Fruit fly (Drosophila melanogaster) whole organism, embryonic: Measurements from ENCODE around the gene CG32196.
"Not testable (repeated sequence)": the region's sequence is repeated elsewhere in the genome, so short reads cannot be mapped to it uniquely, and the experiment has no call there.

Source experiments
- Abd-B ChIP-seq: fragments of 200-800 bp; sonication (Bioruptor generic); optimal IDR thresholded peaks from 2 replicates; lab custom pipeline; 2018; ENCODE audit warnings: missing biosample characterization, mild to moderate bottlenecking, missing genetic modification characterization, moderate library complexity
- Bgb ChIP-seq: fragments of 200-800 bp; sonication (Bioruptor generic); IDR thresholded peaks from 2 replicates; pipeline ENCODE4 v1.3.6; 2022; ENCODE audit warnings: missing biosample characterization, missing genetic modification characterization; ENCODE audit not compliant: partially characterized antibody
- CG11504 ChIP-seq: fragments of 200-800 bp; sonication (Bioruptor generic); optimal IDR thresholded peaks from 3 replicates; lab custom pipeline; 2019; ENCODE audit warnings: missing biosample characterization, mild to moderate bottlenecking, missing genetic modification characterization, moderate library complexity
- CG11560 ChIP-seq: fragments of 200-800 bp; sonication (Bioruptor generic); IDR thresholded peaks from 3 replicates; pipeline ENCODE4 v1.3.6; 2022; ENCODE audit warnings: missing biosample characterization, missing genetic modification characterization
- CG12942 ChIP-seq: fragments of 200-800 bp; sonication (Bioruptor generic); optimal IDR thresholded peaks from 3 replicates; lab custom pipeline; 2016; ENCODE audit warnings: missing biosample characterization, missing genetic modification characterization
- CG13894 ChIP-seq: fragments of 200-800 bp; sonication (Bioruptor generic); optimal IDR thresholded peaks from 3 replicates; lab custom pipeline; 2018; ENCODE audit warnings: missing biosample characterization, mild to moderate bottlenecking, missing genetic modification characterization, moderate library complexity
- CG14860 ChIP-seq: fragments of 200-800 bp; sonication (Bioruptor generic); IDR thresholded peaks from 3 replicates; pipeline ENCODE4 v1.3.6; 2022; ENCODE audit warnings: missing biosample characterization, missing genetic modification characterization; ENCODE audit not compliant: partially characterized antibody
- CG15514 ChIP-seq: fragments of 200-800 bp; sonication (Bioruptor generic); optimal IDR thresholded peaks from 3 replicates; lab custom pipeline; 2017; ENCODE audit warnings: missing biosample characterization, missing genetic modification characterization, mild to moderate bottlenecking, moderate library complexity, missing genetic modification reagents
- CG17568 ChIP-seq: fragments of 200-800 bp; sonication (Bioruptor generic); optimal IDR thresholded peaks from 2 replicates; lab custom pipeline; 2018; ENCODE audit warnings: missing biosample characterization, mild to moderate bottlenecking, missing genetic modification characterization, moderate library complexity
- CG2199 ChIP-seq: fragments of 200-800 bp; sonication (Bioruptor generic); IDR thresholded peaks from 3 replicates; pipeline ENCODE4 v1.3.6; 2022; ENCODE audit warnings: missing biosample characterization, missing genetic modification characterization
- CG30403 ChIP-seq: fragments of 200-800 bp; sonication (Bioruptor generic); optimal IDR thresholded peaks from 3 replicates; lab custom pipeline; 2016; ENCODE audit warnings: missing biosample characterization, missing genetic modification characterization
- CG3407 ChIP-seq: fragments of 200-800 bp; sonication (Bioruptor generic); optimal IDR thresholded peaks from 2 replicates; lab custom pipeline; 2018; ENCODE audit warnings: missing biosample characterization, mild to moderate bottlenecking, missing genetic modification characterization
- CG42726 ChIP-seq: fragments of 200-800 bp; sonication (Bioruptor generic); IDR thresholded peaks from 2 replicates; pipeline ENCODE4 v1.3.6; 2022; ENCODE audit warnings: missing biosample characterization, missing genetic modification characterization; ENCODE audit not compliant: partially characterized antibody
- CG4282 ChIP-seq: fragments of 200-800 bp; sonication (Bioruptor generic); optimal IDR thresholded peaks from 2 replicates; lab custom pipeline; 2016; ENCODE audit warnings: missing biosample characterization, missing genetic modification characterization
- CG5180 ChIP-seq: fragments of 200-800 bp; sonication (Bioruptor generic); optimal IDR thresholded peaks from 3 replicates; lab custom pipeline; 2017; ENCODE audit warnings: missing biosample characterization, missing genetic modification characterization, mild to moderate bottlenecking, moderate library complexity, missing genetic modification reagents
- CG6175 ChIP-seq: fragments of 200-800 bp; sonication (Bioruptor generic); IDR thresholded peaks from 3 replicates; pipeline ENCODE4 v1.3.6; 2022; ENCODE audit warnings: missing biosample characterization, missing genetic modification characterization
- CG6654 ChIP-seq: fragments of 200-800 bp; sonication (Bioruptor generic); optimal IDR thresholded peaks from 2 replicates; lab custom pipeline; 2017; ENCODE audit warnings: missing biosample characterization, mild to moderate bottlenecking, missing genetic modification characterization
- CG6854 ChIP-seq: fragments of 200-800 bp; sonication (Bioruptor generic); optimal IDR thresholded peaks from 3 replicates; lab custom pipeline; 2017; ENCODE audit warnings: missing biosample characterization, mild to moderate bottlenecking, missing genetic modification characterization
- CoRest ChIP-seq: fragments of 200-800 bp; sonication (Bioruptor generic); optimal IDR thresholded peaks from 3 replicates; lab custom pipeline; 2018; ENCODE audit warnings: missing biosample characterization, mild to moderate bottlenecking, missing genetic modification characterization, moderate library complexity
- Deaf1 ChIP-seq: fragments of 200-800 bp; optimal IDR thresholded peaks from 3 replicates; lab custom pipeline; 2019; ENCODE audit warnings: missing biosample characterization, mild to moderate bottlenecking, missing genetic modification characterization, moderate library complexity
- Dfd ChIP-seq, 2 experiments: fragments of >200 bp; optimal IDR thresholded peaks; 2 replicates each; lab custom pipeline; 2017; ENCODE audit warnings: missing biosample characterization in 2 of 2, missing genetic modification characterization in 2 of 2
- Dp ChIP-seq: fragments of 200-800 bp; sonication (Bioruptor generic); optimal IDR thresholded peaks from 2 replicates; lab custom pipeline; 2018; ENCODE audit warnings: missing biosample characterization, mild to moderate bottlenecking, missing genetic modification characterization, moderate library complexity
- Ets65A ChIP-seq: fragments of 200-800 bp; sonication (Bioruptor generic); peaks from one replicate; lab custom pipeline; 2016; ENCODE audit warnings: missing biosample characterization, missing genetic modification characterization
- Neu2 ChIP-seq: fragments of 200-800 bp; sonication (Bioruptor generic); optimal IDR thresholded peaks from 3 replicates; lab custom pipeline; 2016; ENCODE audit warnings: missing biosample characterization, missing genetic modification characterization, borderline replicate concordance
- Opbp ChIP-seq: fragments of 200-800 bp; sonication (Bioruptor generic); IDR thresholded peaks from 3 replicates; pipeline ENCODE4 v1.3.6; 2022; ENCODE audit warnings: missing biosample characterization, missing genetic modification characterization; ENCODE audit not compliant: partially characterized antibody
- Pdp1 ChIP-seq, 2 experiments: fragments of 200-800 bp; sonication (Bioruptor generic); optimal IDR thresholded peaks; 3 replicates each; lab custom pipeline; 2016; ENCODE audit warnings: missing biosample characterization in 2 of 2, missing genetic modification characterization in 2 of 2, mild to moderate bottlenecking in 1 of 2, moderate library complexity in 1 of 2
- Scr ChIP-seq: fragments of 200-800 bp; sonication (Bioruptor generic); IDR thresholded peaks from 2 replicates; pipeline ENCODE4 v1.3.6; 2022; ENCODE audit warnings: missing biosample characterization, missing genetic modification characterization; ENCODE audit not compliant: partially characterized antibody
- Ssrp ChIP-seq: fragments of 200-800 bp; sonication (Bioruptor generic); optimal IDR thresholded peaks from 2 replicates; lab custom pipeline; 2018; ENCODE audit warnings: missing biosample characterization, mild to moderate bottlenecking, missing genetic modification characterization, moderate library complexity
- abd-A ChIP-seq: fragments of 200-800 bp; sonication (Bioruptor generic); optimal IDR thresholded peaks from 3 replicates; lab custom pipeline; 2019; ENCODE audit warnings: missing biosample characterization, mild to moderate bottlenecking, missing genetic modification characterization, moderate library complexity
- cad ChIP-seq: fragments of >200 bp; optimal IDR thresholded peaks from 2 replicates; lab custom pipeline; 2017; ENCODE audit warnings: missing biosample characterization, missing genetic modification characterization
- crp ChIP-seq, 2 experiments: fragments of 200-800 bp; sonication (Bioruptor generic); optimal IDR thresholded peaks; 2 replicates in 1 of 2; 3 replicates in 1 of 2; lab custom pipeline; 2017; ENCODE audit warnings: missing biosample characterization in 2 of 2, missing genetic modification characterization in 2 of 2, mild to moderate bottlenecking in 1 of 2, moderate library complexity in 1 of 2
- disco-r ChIP-seq: fragments of 200-800 bp; sonication (Bioruptor generic); optimal IDR thresholded peaks from 2 replicates; lab custom pipeline; 2016; ENCODE audit warnings: missing biosample characterization, missing genetic modification characterization
- ems ChIP-seq: fragments of 200-800 bp; sonication (Bioruptor generic); optimal IDR thresholded peaks from 3 replicates; lab custom pipeline; 2016; ENCODE audit warnings: missing biosample characterization, missing genetic modification characterization
- her ChIP-seq: fragments of 200-800 bp; sonication (Bioruptor generic); optimal IDR thresholded peaks from 2 replicates; lab custom pipeline; 2016; ENCODE audit warnings: missing biosample characterization, missing genetic modification characterization
- ken ChIP-seq: fragments of 200-800 bp; sonication (Bioruptor generic); IDR thresholded peaks from 3 replicates; pipeline ENCODE4 v1.3.6; 2022; ENCODE audit warnings: missing biosample characterization, missing genetic modification characterization
- pita ChIP-seq: fragments of 200-800 bp; sonication (Bioruptor generic); optimal IDR thresholded peaks from 2 replicates; lab custom pipeline; 2017; ENCODE audit warnings: missing biosample characterization, mild to moderate bottlenecking, missing genetic modification characterization
- seq ChIP-seq: fragments of 200-800 bp; sonication (Bioruptor generic); IDR thresholded peaks from 2 replicates; pipeline ENCODE4 v1.3.6; 2022; ENCODE audit warnings: missing biosample characterization, missing genetic modification characterization
- stwl ChIP-seq: fragments of 200-800 bp; sonication (Bioruptor generic); optimal IDR thresholded peaks from 3 replicates; lab custom pipeline; 2018; ENCODE audit warnings: missing biosample characterization, mild to moderate bottlenecking, missing genetic modification characterization, moderate library complexity
- z ChIP-seq: fragments of 200-800 bp; sonication (Bioruptor generic); IDR thresholded peaks from 3 replicates; pipeline ENCODE4 v1.3.6; 2022; ENCODE audit warnings: missing biosample characterization, missing genetic modification characterization

Gene CG32196

DNA sequence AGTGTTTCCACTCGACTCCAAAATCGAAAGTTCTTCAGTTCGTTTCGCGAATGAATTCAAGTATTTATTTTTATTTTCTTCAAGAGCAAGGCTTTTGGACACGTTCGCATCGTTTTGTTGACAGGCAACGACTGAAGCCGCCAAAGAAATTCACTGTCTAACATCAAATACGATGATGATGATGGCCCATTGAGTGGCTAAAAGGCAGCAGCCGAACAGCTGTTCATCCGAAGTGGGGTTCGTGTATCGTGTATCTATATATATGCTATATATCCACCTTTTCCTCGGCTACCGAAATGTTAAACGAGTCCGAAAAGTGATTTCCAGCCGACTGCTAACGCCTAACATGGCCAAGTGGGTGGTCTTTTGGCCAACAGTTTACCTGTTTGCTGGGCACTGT, 41.6 kb upstream of the CG32196 start, which contains the start of gene AstC-R2:
AstC-R2 (minus strand) TSS at position 133 of the 400 bp plus-strand sequence.
- no peak for TF ChIP-seq CG14860
- peak; percentile 93 for TF ChIP-seq Deaf1 (tag; lab: Kevin White, UChicago)
- peak; percentile 55 for TF ChIP-seq CG5180 (GFP tag; lab: Kevin White, UChicago)
- TF ChIP-seq Ets65A (GFP tag; lab: Kevin White, UChicago) = peak; percentile 76
- no peak for TF ChIP-seq Neu2 (GFP tag; lab: Kevin White, UChicago)
- no peak for TF ChIP-seq disco-r
- peak; percentile 59 for TF ChIP-seq CG13894 (tag; lab: Kevin White, UChicago)
- TF ChIP-seq z (GFP tag; lab: Robert Waterston, UW) = no peak

dm6 chr3L:18472284-18472683, 11.5 kb upstream of the CG32196 start, which contains the start of gene Met75Ca:
Gene Met75Ca, minus strand, starts transcription at chr3L:18472384.
- TF ChIP-seq her (GFP tag; lab: Kevin White, UChicago); CG11560 (tag; lab: Robert Waterston, UW); crp (GFP tag; optimal IDR thresholded peaks at IDR 0.05; lab: Kevin White, UChicago): not testable (repeated sequence)

- TF ChIP-seq CG12942 (GFP tag; lab: Kevin White, UChicago); CG30403; ken (GFP tag; lab: Robert Waterston, UW): not testable (repeated sequence)
These were observed 8.7 kb upstream of the CG32196 start, which contains the start of gene Met75Cb for dm6 chr3L:18469518-18469917. Gene Met75Cb, minus strand, starts transcription at chr3L:18469618.

dm6 chr3L:18463063-18463462, 2.2 kb upstream of the CG32196 start, which contains the start of gene CG4306:
Gene CG4306, minus strand, starts transcription at chr3L:18463163.
- peak in 1 of 2 experiments; percentile 16 for TF ChIP-seq Pdp1 (GFP tag; optimal IDR thresholded peaks at IDR 0.05; lab: Kevin White, UChicago)
- TF ChIP-seq ems = no peak
- peak; percentile 57; the same call in 1 of the 3 replicates for TF ChIP-seq CG2199 (GFP tag; lab: Robert Waterston, UW)

DNA sequence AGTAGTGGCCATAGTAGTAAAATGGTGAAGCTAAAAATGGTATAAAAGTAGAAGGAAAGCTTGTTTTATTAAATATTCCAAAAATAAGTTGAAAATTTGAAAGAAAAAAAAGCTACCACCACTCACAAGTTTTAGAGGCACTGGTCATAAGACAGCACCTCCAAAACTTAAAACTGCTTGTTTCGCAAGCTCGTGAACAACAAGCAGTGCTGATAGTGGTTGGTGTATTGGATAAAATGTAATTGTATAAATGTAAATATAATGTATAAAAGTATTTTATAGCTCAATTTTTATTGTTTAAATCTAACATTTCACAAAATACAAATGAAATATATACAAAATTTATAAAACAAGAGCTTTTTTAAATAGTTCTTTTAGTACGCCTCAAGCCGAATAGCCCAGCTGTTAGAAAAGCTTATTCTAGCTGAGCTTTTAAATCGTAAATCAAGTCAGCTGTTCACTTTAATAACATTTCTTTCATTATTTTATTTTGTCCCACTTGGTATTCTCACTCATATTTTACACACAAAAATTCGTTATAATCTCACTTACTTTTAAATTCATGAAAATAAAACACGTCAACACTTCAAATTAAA, 409 bp downstream of the CG32196 start:
- TF ChIP-seq CG4282 (GFP tag; lab: Kevin White, UChicago) (no peak), CG17568 (GFP tag; lab: Kevin White, UChicago) (no peak), Abd-B (GFP tag; lab: Kevin White, UChicago) (peak; percentile 57), CoRest (tag; lab: Kevin White, UChicago) (peak; percentile 16), cad (GFP tag; lab: Kevin White, UChicago) (peak; percentile 50), seq (GFP tag; lab: Robert Waterston, UW) (no peak), ken (GFP tag; lab: Robert Waterston, UW) (peak; percentile 16; the same call in 1 of the 3 replicates), Bgb (GFP tag; lab: Robert Waterston, UW) (peak; percentile 60; the same call in 1 of the 2 replicates), Scr (GFP tag; lab: Robert Waterston, UW) (0 out of 2 replicates have a peak, but pooled peaks have one; percentile 1), CG6654 (GFP tag; lab: Kevin White, UChicago) (peak; percentile 100), Ssrp (peak; percentile 11), Opbp (peak; percentile 40; the same call in 1 of the 3 replicates), CG15514 (GFP tag; lab: Kevin White, UChicago) (no peak), CG11504 (tag; lab: Kevin White, UChicago) (peak; percentile 13), Dfd (GFP tag; optimal IDR thresholded peaks at IDR 0.05; lab: Kevin White, UChicago) (peak in 1 of 2 experiments; percentile 38), CG6854 (GFP tag; lab: Kevin White, UChicago) (peak; percentile 27), CG2199 (GFP tag; lab: Robert Waterston, UW) (peak; percentile 13; the same call in 1 of the 3 replicates), crp (GFP tag; optimal IDR thresholded peaks at IDR 0.05; lab: Kevin White, UChicago) (peak in 1 of 2 experiments; percentile 83), pita (peak; percentile 67), disco-r (no peak), CG6175 (GFP tag; lab: Robert Waterston, UW) (no peak), abd-A (peak; percentile 56), Dp (GFP tag; lab: Kevin White, UChicago) (peak; percentile 22), CG42726 (GFP tag; lab: Robert Waterston, UW) (peak; percentile 65; the same call in 1 of the 2 replicates), CG3407 (GFP tag; lab: Kevin White, UChicago) (no peak), stwl (tag; lab: Kevin White, UChicago) (peak; percentile 80)
